Worm (Caenorhabditis elegans) whole organism, L4/young adult: ENCODE data around the gene clk-2.
"Not testable (repeated sequence)": the region's sequence is repeated elsewhere in the genome, so short reads cannot be mapped to it uniquely, and the experiment has no call there.

Source experiments
- W03F9.2 ChIP-seq: fragments of 150-350 bp; optimal IDR thresholded peaks from 2 replicates; lab custom pipeline; 2014; ENCODE audit warnings: missing biosample characterization, missing genetic modification characterization
- dao-5 ChIP-seq: sonication (generic microtip); optimal IDR thresholded peaks from 2 replicates; lab custom pipeline; 2016; ENCODE audit warnings: missing genotype, missing genetic modification characterization, moderate library complexity, missing compliant biosample characterization
- him-1 ChIP-seq: sonication (generic microtip); optimal IDR thresholded peaks from 2 replicates; lab custom pipeline; 2016; ENCODE audit warnings: missing genotype, missing genetic modification reagents, missing genetic modification characterization, missing compliant biosample characterization

clk-2 gene

ce11 chrIII:7506983-7507382, 11.3 kb downstream of the clk-2 start:
- TF ChIP-seq W03F9.2 (tag; lab: Kevin White, UChicago), result no peak
- no peak for TF ChIP-seq him-1
- TF ChIP-seq dao-5, result no peak

DNA sequence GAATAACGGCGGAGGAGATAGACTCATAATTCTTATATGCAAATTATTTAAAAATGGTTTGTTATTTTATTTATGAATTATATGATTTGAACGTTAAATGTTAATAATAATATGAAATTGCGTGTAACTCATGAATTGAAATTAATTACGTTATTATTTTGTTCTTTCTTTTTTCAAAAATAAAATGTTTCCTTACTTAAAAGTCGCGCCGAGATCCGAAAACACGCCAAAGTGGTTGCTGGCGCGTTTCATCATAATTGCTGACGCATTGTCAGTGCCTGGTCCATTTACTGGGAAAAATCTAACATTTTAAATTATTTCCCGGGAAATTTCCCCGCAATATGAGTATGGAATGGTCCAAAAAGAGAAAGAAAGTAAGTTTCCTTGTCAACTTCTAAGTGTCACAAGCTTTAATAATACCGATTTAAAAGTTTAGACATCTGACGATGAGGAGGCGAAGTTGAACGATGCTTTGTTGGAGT, 18.9 kb downstream of the clk-2 start, which contains the start of the genes C07H6.9 and sap-140:
C07H6.9 (minus strand) TSS at position 51 of the 482 bp plus-strand sequence.
sap-140 (plus strand) TSS at position 318 of the 482 bp plus-strand sequence.
- TF ChIP-seq W03F9.2 (tag; lab: Kevin White, UChicago) (peak; percentile 83), him-1 (peak; percentile 24), dao-5 (no peak)

DNA sequence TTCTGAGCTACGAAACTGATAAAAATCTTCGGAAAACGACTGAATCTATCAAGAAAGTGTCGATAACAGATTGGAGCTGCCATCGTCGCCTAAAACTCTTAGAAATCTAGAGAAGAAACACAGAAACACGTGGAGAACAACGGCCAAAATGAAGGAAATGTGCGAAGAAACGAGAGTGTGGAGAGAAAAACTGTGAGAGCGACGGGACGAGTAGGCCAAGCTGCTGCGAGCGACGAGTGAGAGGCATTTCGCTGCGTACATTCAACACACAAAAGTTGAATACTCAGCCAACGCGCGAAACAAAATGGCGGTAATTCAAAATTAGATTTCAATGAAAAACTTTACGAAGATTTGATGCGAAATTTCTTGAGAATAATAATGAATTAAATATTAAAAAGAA, 20.0 kb downstream of the clk-2 start:
- TF ChIP-seq dao-5, result no peak
- TF ChIP-seq W03F9.2 (tag; lab: Kevin White, UChicago), result peak; percentile 86

DNA sequence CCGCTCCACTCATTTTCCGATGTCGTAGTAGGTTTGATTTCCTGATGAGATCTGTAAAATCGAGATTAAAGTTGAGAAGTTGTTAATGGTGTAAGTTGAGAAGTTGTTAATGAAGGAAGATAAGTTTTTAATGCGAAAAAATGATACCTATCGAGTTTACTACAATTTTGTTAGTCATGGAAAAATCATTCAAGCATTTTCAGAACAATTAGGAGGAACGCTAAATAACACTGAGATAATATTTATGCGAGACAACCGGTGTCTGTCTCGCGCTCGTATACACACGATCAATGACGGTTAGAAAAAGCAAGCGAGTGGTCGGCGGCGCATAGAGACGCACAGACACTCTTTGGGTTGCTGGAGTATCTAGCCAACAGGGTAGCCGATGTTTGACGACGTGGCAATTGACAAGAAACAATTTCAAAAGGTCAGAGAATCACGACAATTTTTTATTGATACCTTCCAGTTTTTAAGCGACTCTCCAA, 20.5 kb downstream of the clk-2 start, which contains the start of gene cgh-1:
cgh-1 (minus strand) TSS at position 51 of the 485 bp plus-strand sequence.
- TF ChIP-seq him-1 (no peak), W03F9.2 (tag; lab: Kevin White, UChicago) (no peak), dao-5 (no peak)

DNA sequence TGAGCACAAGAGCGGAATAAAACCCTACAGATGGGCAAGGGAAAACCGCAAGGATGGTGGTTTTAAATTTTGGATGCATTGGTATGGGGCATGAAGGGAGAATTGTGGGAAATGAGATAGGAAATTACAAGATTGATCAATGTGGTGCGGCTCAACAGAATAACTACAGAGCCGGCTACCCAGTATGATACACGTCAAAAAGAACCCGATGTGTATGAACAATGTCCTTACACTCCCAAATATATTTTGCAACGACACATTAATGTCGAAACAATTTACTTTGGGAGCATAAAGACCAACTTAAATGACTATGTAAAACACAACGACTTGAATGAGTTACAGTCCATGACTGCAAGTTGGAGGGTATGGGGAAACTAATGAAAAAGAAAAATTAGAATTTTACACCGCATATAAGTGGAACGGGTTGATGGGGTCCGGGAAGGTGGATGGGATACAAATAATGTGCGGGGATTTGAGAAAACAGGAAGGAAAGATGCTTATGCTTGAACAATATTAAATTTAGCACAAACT, 22.6 kb downstream of the clk-2 start:
- TF ChIP-seq dao-5 (peak; percentile 30), him-1 (no peak), W03F9.2 (tag; lab: Kevin White, UChicago) (no peak)

DNA sequence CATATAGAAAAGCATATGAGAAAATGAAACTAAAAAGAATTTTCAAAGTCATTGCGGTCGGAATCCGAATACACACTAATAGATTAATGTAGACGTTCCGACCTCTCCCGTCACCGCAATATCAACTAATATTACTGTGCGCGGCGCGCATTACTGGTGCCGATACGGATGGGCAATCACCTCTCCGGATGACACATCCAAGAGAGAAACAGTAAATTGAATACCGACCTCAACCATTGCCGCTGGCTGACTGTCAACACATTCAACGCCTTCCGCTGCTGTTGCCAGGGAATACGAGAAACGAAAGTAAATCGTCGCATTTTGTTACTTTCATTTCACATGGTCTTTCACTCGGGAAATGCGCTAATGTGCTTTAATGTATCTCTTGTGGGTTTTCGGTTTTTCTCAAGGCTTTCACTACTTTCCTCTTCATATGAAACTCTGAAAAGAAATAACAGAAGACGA, 23.4 kb downstream of the clk-2 start:
- no peak for TF ChIP-seq dao-5
- no peak for TF ChIP-seq W03F9.2 (tag; lab: Kevin White, UChicago)
- no peak for TF ChIP-seq him-1

- TF ChIP-seq dao-5, result no peak
These were observed 26.4 kb downstream of the clk-2 start for ce11 chrIII:7491931-7492330.

ce11 chrIII:7490061-7490460, 28.3 kb downstream of the clk-2 start:
- no peak for TF ChIP-seq W03F9.2 (tag; lab: Kevin White, UChicago)
- no peak for TF ChIP-seq dao-5
- no peak for TF ChIP-seq him-1

DNA sequence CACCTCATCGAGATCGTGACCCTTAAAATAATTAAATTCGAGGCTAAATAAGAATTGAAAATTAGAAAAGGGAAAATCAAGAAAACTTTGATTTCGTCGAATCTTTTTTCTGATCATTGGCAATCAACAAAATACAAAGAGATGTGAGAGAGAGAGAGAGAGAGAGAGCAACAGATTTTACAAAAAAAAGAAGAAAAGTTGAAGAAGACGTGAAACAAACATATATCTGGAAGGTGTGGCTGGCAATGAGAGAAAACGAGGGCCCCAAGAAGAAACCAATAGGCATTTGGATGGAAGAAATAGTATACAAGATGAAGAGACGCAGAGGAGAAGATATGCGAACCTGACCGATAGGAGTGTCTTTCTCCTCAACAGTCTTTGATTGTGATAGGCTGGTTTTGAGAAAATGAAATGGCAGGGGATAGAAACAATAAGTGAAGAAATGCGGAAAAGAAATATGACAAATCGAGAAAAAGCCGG, 29.2 kb downstream of the clk-2 start, which contains the start of gene mup-4:
mup-4 (minus strand) TSS at position 51 of the 480 bp plus-strand sequence.
- no peak for TF ChIP-seq him-1
- no peak for TF ChIP-seq dao-5
- TF ChIP-seq W03F9.2 (tag; lab: Kevin White, UChicago), result no peak

- TF ChIP-seq W03F9.2 (tag; lab: Kevin White, UChicago) (no peak), dao-5 (no peak), him-1 (no peak)
These were observed 30.0 kb downstream of the clk-2 start for ce11 chrIII:7488303-7488702.

DNA sequence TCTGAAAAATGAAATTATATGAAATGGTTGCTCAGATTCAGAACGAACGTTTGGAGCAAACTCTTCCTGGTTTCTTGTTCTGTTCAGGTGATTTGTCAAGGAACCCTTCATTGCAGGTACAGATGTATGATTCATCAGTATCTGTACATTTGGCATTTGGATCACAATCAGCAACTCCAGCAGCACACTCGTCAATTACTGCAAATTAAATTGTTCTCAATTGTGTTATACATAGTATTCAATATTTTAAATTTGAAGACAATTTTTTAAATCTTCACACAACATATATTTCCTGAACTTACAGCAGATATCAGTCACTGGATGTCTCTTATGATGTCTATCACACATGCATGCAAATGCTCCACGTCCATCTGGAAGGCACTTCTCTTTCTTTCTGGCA, 33.6 kb downstream of the clk-2 start:
- no peak for TF ChIP-seq dao-5
- TF ChIP-seq W03F9.2 (tag; lab: Kevin White, UChicago), result no peak
- no peak for TF ChIP-seq him-1

- no peak for TF ChIP-seq W03F9.2 (tag; lab: Kevin White, UChicago)
- no peak for TF ChIP-seq him-1
These were observed 39.4 kb downstream of the clk-2 start for ce11 chrIII:7478932-7479331.

DNA sequence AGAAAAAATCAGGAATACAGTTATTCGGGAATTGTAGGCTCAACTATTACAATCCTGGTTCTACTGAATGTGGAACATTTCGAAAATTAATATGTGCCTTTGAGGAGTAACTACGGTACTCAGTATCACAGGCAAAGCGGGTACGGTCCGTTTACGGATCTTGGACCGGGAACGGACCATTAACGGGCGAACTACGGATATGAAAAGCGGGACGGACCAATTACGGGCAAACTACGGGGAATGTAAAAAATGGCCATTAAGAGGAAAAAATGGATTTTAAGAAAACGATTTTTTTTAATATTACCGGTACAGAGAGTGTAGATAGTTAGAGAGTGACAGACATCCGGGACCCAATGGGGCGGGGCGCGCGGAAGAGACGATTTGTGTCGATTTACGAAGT, 49.3 kb downstream of the clk-2 start, which contains the start of gene H14A12.5:
H14A12.5 (minus strand) TSS at position 101 of the 400 bp plus-strand sequence.
- TF ChIP-seq W03F9.2 (tag; lab: Kevin White, UChicago); him-1; dao-5: not testable (repeated sequence)

DNA sequence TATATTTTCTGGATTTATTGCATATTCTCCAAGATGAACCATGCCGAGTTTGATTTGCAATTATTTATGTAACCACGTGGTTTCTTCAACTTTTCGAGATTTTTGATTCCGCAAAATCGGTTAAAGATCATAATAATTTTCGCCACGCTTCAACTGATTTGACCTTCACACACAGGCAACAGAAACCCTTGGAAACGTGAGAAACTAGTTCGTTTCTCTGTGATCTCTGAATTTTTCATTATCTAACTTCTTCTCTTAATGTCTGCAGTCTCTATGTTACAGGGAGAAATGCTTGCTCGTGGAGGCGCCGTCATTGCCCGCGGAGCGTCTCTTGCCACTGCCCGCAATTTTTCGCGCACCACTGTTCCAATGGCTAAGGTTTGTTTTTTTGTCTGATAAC, 53.0 kb downstream of the clk-2 start, which contains the start of gene fum-1:
fum-1 (plus strand) TSS at position 259 of the 400 bp plus-strand sequence.
- TF ChIP-seq dao-5 (no peak), W03F9.2 (tag; lab: Kevin White, UChicago) (no peak), him-1 (no peak)
